Fruit fly (Drosophila melanogaster) whole organism, wandering third instar larva: ENCODE measurements around the gene CG4995.

Experiments used
- Abd-B ChIP-seq: fragments of >200 bp; optimal IDR thresholded peaks from 2 replicates; lab custom pipeline; 2017; ENCODE audit warnings: missing biosample characterization, missing genetic modification characterization
- Vsx2 ChIP-seq: fragments of 200-300, 225-300 bp; sonication (Bioruptor generic); optimal IDR thresholded peaks from 2 replicates; lab custom pipeline; 2018; ENCODE audit warnings: missing biosample characterization, missing genetic modification characterization; ENCODE audit not compliant: partially characterized antibody
- pan ChIP-seq: fragments of >200 bp; optimal IDR thresholded peaks from 2 replicates; lab custom pipeline; 2017

- TF ChIP-seq Abd-B (GFP tag; lab: Kevin White, UChicago) (no peak), Vsx2 (GFP tag; lab: Kevin White, UChicago) (no peak), pan (lab: Kevin White, UChicago) (no peak)
Measured at dm6 chr2L:10339841-10340240, 17.6 kb downstream of the CG4995 start.
